Fruit fly (Drosophila melanogaster) whole organism, embryonic: ENCODE data around the gene CG1607.

Source experiments
- ATbp ChIP-seq: fragments of 200-800 bp; sonication (Bioruptor generic); optimal IDR thresholded peaks from 2 replicates; lab custom pipeline; 2017; ENCODE audit warnings: missing biosample characterization, mild to moderate bottlenecking, missing genetic modification characterization, missing genetic modification reagents
- BEAF-32 ChIP-seq: fragments of 200-800 bp; sonication (Bioruptor generic); optimal IDR thresholded peaks from 3 replicates; lab custom pipeline; 2017; ENCODE audit warnings: missing biosample characterization, missing genetic modification characterization, mild to moderate bottlenecking, moderate library complexity, missing genetic modification reagents
- CG10209 ChIP-seq: fragments of 200-800 bp; sonication (Bioruptor generic); optimal IDR thresholded peaks from 3 replicates; lab custom pipeline; 2017; ENCODE audit warnings: missing biosample characterization, mild to moderate bottlenecking, missing genetic modification characterization, missing genetic modification reagents
- CG10274 ChIP-seq: fragments of 200-800 bp; sonication (Bioruptor generic); optimal IDR thresholded peaks from 3 replicates; lab custom pipeline; 2017; ENCODE audit warnings: missing biosample characterization, mild to moderate bottlenecking, missing genetic modification characterization
- CG10366 ChIP-seq: fragments of 200-800 bp; sonication (Bioruptor generic); IDR thresholded peaks from 2 replicates; pipeline ENCODE4 v1.3.6; 2022; ENCODE audit warnings: missing biosample characterization, missing genetic modification characterization
- CG11085 ChIP-seq: fragments of 200-800 bp; sonication (Bioruptor generic); IDR thresholded peaks from 2 replicates; pipeline ENCODE4 v1.3.6; 2022; ENCODE audit warnings: missing biosample characterization, missing genetic modification characterization
- CG12744 ChIP-seq: fragments of 200-800 bp; sonication (Bioruptor generic); optimal IDR thresholded peaks from 2 replicates; lab custom pipeline; 2016; ENCODE audit warnings: missing biosample characterization, missing genetic modification characterization
- CG14860 ChIP-seq: fragments of 200-800 bp; sonication (Bioruptor generic); IDR thresholded peaks from 3 replicates; pipeline ENCODE4 v1.3.6; 2022; ENCODE audit warnings: missing biosample characterization, missing genetic modification characterization; ENCODE audit not compliant: partially characterized antibody
- CG15601 ChIP-seq: fragments of 200-800 bp; sonication (Bioruptor generic); optimal IDR thresholded peaks from 3 replicates; lab custom pipeline; 2019; ENCODE audit warnings: missing biosample characterization, mild to moderate bottlenecking, missing genetic modification characterization, moderate library complexity
- CG17328 ChIP-seq: fragments of 200-800 bp; sonication (Bioruptor generic); IDR thresholded peaks from 2 replicates; pipeline ENCODE4 v1.3.6; 2022; ENCODE audit warnings: missing biosample characterization, missing genetic modification characterization
- CG17359 ChIP-seq: fragments of 200-800 bp; sonication (Bioruptor generic); optimal IDR thresholded peaks from 3 replicates; lab custom pipeline; 2018; ENCODE audit warnings: missing biosample characterization, mild to moderate bottlenecking, missing genetic modification characterization, moderate library complexity
- CG17361 ChIP-seq: fragments of 200-800 bp; sonication (Bioruptor generic); IDR thresholded peaks from 3 replicates; pipeline ENCODE4 v1.3.6; 2022; ENCODE audit warnings: missing biosample characterization, missing genetic modification characterization
- CG2116 ChIP-seq: fragments of 200-800 bp; sonication (Bioruptor generic); optimal IDR thresholded peaks from 3 replicates; lab custom pipeline; 2018; ENCODE audit warnings: missing biosample characterization, mild to moderate bottlenecking, missing genetic modification characterization
- CG2678 ChIP-seq: fragments of 200-800 bp; sonication (Bioruptor generic); optimal IDR thresholded peaks from 3 replicates; lab custom pipeline; 2019; ENCODE audit warnings: missing biosample characterization, mild to moderate bottlenecking, missing genetic modification characterization, moderate library complexity
- CG3995 ChIP-seq: fragments of 200-800 bp; sonication (Bioruptor generic); optimal IDR thresholded peaks from 3 replicates; lab custom pipeline; 2016; ENCODE audit warnings: missing biosample characterization, missing genetic modification characterization
- CG5180 ChIP-seq: fragments of 200-800 bp; sonication (Bioruptor generic); optimal IDR thresholded peaks from 3 replicates; lab custom pipeline; 2017; ENCODE audit warnings: missing biosample characterization, missing genetic modification characterization, mild to moderate bottlenecking, moderate library complexity, missing genetic modification reagents
- CG6791 ChIP-seq: fragments of 200-800 bp; sonication (Bioruptor generic); IDR thresholded peaks from 3 replicates; pipeline ENCODE4 v1.3.6; 2022; ENCODE audit warnings: missing biosample characterization, missing genetic modification characterization; ENCODE audit not compliant: partially characterized antibody
- CrebB ChIP-seq: fragments of 200-800 bp; sonication (Bioruptor generic); optimal IDR thresholded peaks from 3 replicates; lab custom pipeline; 2018; ENCODE audit warnings: missing biosample characterization, mild to moderate bottlenecking, missing genetic modification characterization
- HLHmδ ChIP-seq: fragments of 200-800 bp; sonication (Bioruptor generic); optimal IDR thresholded peaks from 2 replicates; lab custom pipeline; 2018; ENCODE audit warnings: missing biosample characterization, mild to moderate bottlenecking, missing genetic modification characterization, moderate library complexity
- HmgD ChIP-seq: fragments of 200-800 bp; sonication (Bioruptor generic); optimal IDR thresholded peaks from 3 replicates; lab custom pipeline; 2016; ENCODE audit warnings: missing biosample characterization, missing genetic modification characterization
- Myb ChIP-seq: fragments of 200-800 bp; sonication (Bioruptor generic); optimal IDR thresholded peaks from 2 replicates; lab custom pipeline; 2016; ENCODE audit warnings: missing biosample characterization, missing genetic modification characterization
- Oaz ChIP-seq: fragments of 200-800 bp; sonication (Bioruptor generic); IDR thresholded peaks from 2 replicates; pipeline ENCODE4 v1.3.6; 2022; ENCODE audit warnings: missing biosample characterization, missing genetic modification characterization
- Oli ChIP-seq: fragments of 200-800 bp; sonication (Bioruptor generic); optimal IDR thresholded peaks from 2 replicates; lab custom pipeline; 2018; ENCODE audit warnings: missing biosample characterization, mild to moderate bottlenecking, missing genetic modification characterization, moderate library complexity
- Spps ChIP-seq: fragments of 200-800 bp; sonication (Bioruptor generic); optimal IDR thresholded peaks from 2 replicates; lab custom pipeline; 2018; ENCODE audit warnings: missing biosample characterization, mild to moderate bottlenecking, missing genetic modification characterization
- Xrp1 ChIP-seq: fragments of 200-800 bp; sonication (Bioruptor generic); IDR thresholded peaks from 2 replicates; pipeline ENCODE4 v1.3.6; 2022; ENCODE audit warnings: missing biosample characterization, missing genetic modification characterization
- YL-1 ChIP-seq: fragments of 200-800 bp; sonication (Bioruptor generic); optimal IDR thresholded peaks from 3 replicates; lab custom pipeline; 2017; ENCODE audit warnings: missing biosample characterization, mild to moderate bottlenecking, missing genetic modification characterization
- abd-A ChIP-seq: fragments of 200-800 bp; sonication (Bioruptor generic); optimal IDR thresholded peaks from 3 replicates; lab custom pipeline; 2019; ENCODE audit warnings: missing biosample characterization, mild to moderate bottlenecking, missing genetic modification characterization, moderate library complexity
- bcd ChIP-seq: fragments of 200-800 bp; sonication (Bioruptor generic); optimal IDR thresholded peaks from 2 replicates; lab custom pipeline; 2017; ENCODE audit warnings: missing biosample characterization, mild to moderate bottlenecking, missing genetic modification characterization
- cas ChIP-seq: fragments of 200-800 bp; sonication (Bioruptor generic); IDR thresholded peaks from 2 replicates; pipeline ENCODE4 v1.3.6; 2022; ENCODE audit warnings: missing biosample characterization, missing genetic modification characterization
- crp ChIP-seq, 2 experiments: fragments of 200-800 bp; sonication (Bioruptor generic); optimal IDR thresholded peaks; 2 replicates in 1 of 2; 3 replicates in 1 of 2; lab custom pipeline; 2017; ENCODE audit warnings: missing biosample characterization in 2 of 2, missing genetic modification characterization in 2 of 2, mild to moderate bottlenecking in 1 of 2, moderate library complexity in 1 of 2
- cwo ChIP-seq: fragments of 200-800 bp; sonication (Bioruptor generic); optimal IDR thresholded peaks from 3 replicates; lab custom pipeline; 2017; ENCODE audit warnings: missing biosample characterization, missing genetic modification characterization, mild to moderate bottlenecking, moderate library complexity, missing genetic modification reagents
- da ChIP-seq: fragments of 200-800 bp; sonication (Bioruptor generic); optimal IDR thresholded peaks from 2 replicates; lab custom pipeline; 2016; ENCODE audit warnings: missing biosample characterization, missing genetic modification characterization
- dan ChIP-seq: fragments of 200-800 bp; sonication (Bioruptor generic); IDR thresholded peaks from 2 replicates; pipeline ENCODE4 v1.3.6; 2022; ENCODE audit warnings: missing biosample characterization, missing genetic modification characterization
- dmrt11E ChIP-seq: fragments of 200-800 bp; sonication (Bioruptor generic); optimal IDR thresholded peaks from 3 replicates; lab custom pipeline; 2018; ENCODE audit warnings: missing biosample characterization, mild to moderate bottlenecking, missing genetic modification characterization, moderate library complexity
- emc ChIP-seq: fragments of 200-800 bp; sonication (Bioruptor generic); optimal IDR thresholded peaks from 2 replicates; lab custom pipeline; 2016; ENCODE audit warnings: missing biosample characterization, missing genetic modification characterization
- gce ChIP-seq: fragments of 200-800 bp; sonication (Bioruptor generic); IDR thresholded peaks from 3 replicates; pipeline ENCODE4 v1.3.6; 2022; ENCODE audit warnings: missing biosample characterization, missing genetic modification characterization
- grn ChIP-seq: fragments of 200-800 bp; sonication (Bioruptor generic); optimal IDR thresholded peaks from 3 replicates; lab custom pipeline; 2017; ENCODE audit warnings: missing biosample characterization, missing genetic modification characterization
- gsb ChIP-seq: fragments of 200-800 bp; sonication (Bioruptor generic); IDR thresholded peaks from 2 replicates; pipeline ENCODE4 v1.3.6; 2022; ENCODE audit warnings: missing biosample characterization, missing genetic modification characterization
- gt ChIP-seq: fragments of 200-800 bp; sonication (Bioruptor generic); IDR thresholded peaks from 2 replicates; pipeline ENCODE4 v1.3.6; 2022; ENCODE audit warnings: missing biosample characterization, missing genetic modification characterization
- hb ChIP-seq: fragments of 200-800 bp; sonication (Bioruptor generic); IDR thresholded peaks from 3 replicates; pipeline ENCODE4 v1.3.6; 2022; ENCODE audit warnings: missing biosample characterization, missing genetic modification characterization; ENCODE audit not compliant: partially characterized antibody
- insv ChIP-seq, 2 experiments: fragments of 200-800 bp; sonication (Bioruptor generic); optimal IDR thresholded peaks; 3 replicates each; lab custom pipeline; 2016 to 2018; ENCODE audit warnings: missing biosample characterization in 2 of 2, missing genetic modification characterization in 2 of 2
- mirr ChIP-seq: fragments of 200-800 bp; sonication (Bioruptor generic); optimal IDR thresholded peaks from 3 replicates; lab custom pipeline; 2018; ENCODE audit warnings: missing biosample characterization, mild to moderate bottlenecking, missing genetic modification characterization
- pum ChIP-seq: fragments of 200-800 bp; sonication (Bioruptor generic); optimal IDR thresholded peaks from 2 replicates; lab custom pipeline; 2016; ENCODE audit warnings: missing biosample characterization, missing genetic modification characterization
- tap ChIP-seq: fragments of 200-800 bp; optimal IDR thresholded peaks from 3 replicates; lab custom pipeline; 2019; ENCODE audit warnings: missing biosample characterization, mild to moderate bottlenecking, missing genetic modification characterization, moderate library complexity
- trem ChIP-seq: fragments of 200-800 bp; optimal IDR thresholded peaks from 3 replicates; lab custom pipeline; 2019; ENCODE audit warnings: missing biosample characterization, mild to moderate bottlenecking, missing genetic modification characterization, moderate library complexity
- zen ChIP-seq: fragments of 200-800 bp; sonication (Bioruptor generic); optimal IDR thresholded peaks from 3 replicates; lab custom pipeline; 2018; ENCODE audit warnings: missing biosample characterization, mild to moderate bottlenecking, missing genetic modification characterization, moderate library complexity

CG1607 gene

dm6 chr3R:31424427-31424826, 42.5 kb downstream of the CG1607 start (continued):
- TF ChIP-seq CG17328 (peak; percentile 40; the same call in 1 of the 2 replicates), CG10366 (GFP tag; lab: Robert Waterston, UW) (peak; percentile 39; the same call in 1 of the 2 replicates), Spps (no peak), CG12744 (no peak), zen (tag; lab: Kevin White, UChicago) (no peak), gt (GFP tag; lab: Robert Waterston, UW) (no peak), BEAF-32 (no peak), CG10274 (GFP tag; lab: Kevin White, UChicago) (no peak), Xrp1 (0 out of 2 replicates have a peak, but pooled peaks have one; percentile 34), ATbp (GFP tag; lab: Kevin White, UChicago) (no peak), YL-1 (GFP tag; lab: Kevin White, UChicago) (no peak), dan (no peak), hb (GFP tag; lab: Robert Waterston, UW) (no peak), pum (GFP tag; lab: Kevin White, UChicago) (no peak), HmgD (GFP tag; lab: Kevin White, UChicago) (no peak), abd-A (tag; lab: Kevin White, UChicago) (peak; percentile 40), emc (GFP tag; lab: Kevin White, UChicago) (no peak), CG11085 (GFP tag; lab: Robert Waterston, UW) (no peak), CG2116 (GFP tag; lab: Kevin White, UChicago) (no peak), CG14860 (GFP tag; lab: Robert Waterston, UW) (no peak), mirr (no peak), CrebB (tag; lab: Kevin White, UChicago) (no peak), dmrt11E (tag; lab: Kevin White, UChicago) (no peak), CG17359 (tag; lab: Kevin White, UChicago) (peak; percentile 11), gce (GFP tag; lab: Robert Waterston, UW) (0 out of 3 replicates have a peak, but pooled peaks have one; percentile 48), bcd (peak; percentile 20), CG6791 (GFP tag; lab: Robert Waterston, UW) (no peak), cwo (peak; percentile 8), Myb (GFP tag; lab: Kevin White, UChicago) (no peak), CG5180 (GFP tag; lab: Kevin White, UChicago) (no peak), CG3995 (GFP tag; lab: Kevin White, UChicago) (no peak), tap (tag; lab: Kevin White, UChicago) (no peak), CG2678 (tag; lab: Kevin White, UChicago) (peak; percentile 55), da (GFP tag; lab: Kevin White, UChicago) (no peak), gsb (GFP tag; lab: Robert Waterston, UW) (no peak), insv (GFP tag; optimal IDR thresholded peaks at IDR 0.05; lab: Kevin White, UChicago) (no peak), cas (no peak), HLHmδ (GFP tag; lab: Kevin White, UChicago) (no peak), grn (GFP tag; lab: Kevin White, UChicago) (no peak), CG10209 (GFP tag; lab: Kevin White, UChicago) (peak; percentile 15), Oaz (no peak), trem (tag; lab: Kevin White, UChicago) (no peak), crp (GFP tag; optimal IDR thresholded peaks at IDR 0.05; lab: Kevin White, UChicago) (no peak), CG17361 (GFP tag; lab: Robert Waterston, UW) (0 out of 3 replicates have a peak, but pooled peaks have one; percentile 19), CG15601 (no peak), Oli (tag; lab: Kevin White, UChicago) (peak; percentile 12)
